Fruit fly (Drosophila melanogaster): ENCODE data around the gene CG32486.

Gene CG32486

dm6 chr3L:3070274-3071204 is at the start of gene CG32486, which contains the start of gene PAN3 (continued):
- TF ChIP-seq CG14710 (tag; optimal IDR thresholded peaks at IDR 0.05) (peak; percentile 90), ci (GFP tag; IDR thresholded peaks at IDR 0.05) (peak; percentile 60; the same call in 1 of the 3 replicates), TFAM (GFP tag; optimal IDR thresholded peaks at IDR 0.05) (no peak), tin (GFP tag; optimal IDR thresholded peaks at IDR 0.05) (peak; percentile 14), Drgx (GFP tag; IDR thresholded peaks at IDR 0.05) (peak; percentile 26; the same call in 1 of the 2 replicates), nau (GFP tag; optimal IDR thresholded peaks at IDR 0.05) (peak; percentile 36), CG6175 (GFP tag; IDR thresholded peaks at IDR 0.05) (no peak; the same call in 2 of the 3 replicates), tap (tag; optimal IDR thresholded peaks at IDR 0.05) (peak; percentile 52), Spps (tag; optimal IDR thresholded peaks at IDR 0.05) (no peak), scrt (GFP tag; optimal IDR thresholded peaks at IDR 0.05) (peak; percentile 67), crc (GFP tag; optimal IDR thresholded peaks at IDR 0.05) (peak; percentile 1), Bteb2 (GFP tag; optimal IDR thresholded peaks at IDR 0.05) (no peak), ranshi (GFP tag; IDR thresholded peaks at IDR 0.05) (peak; percentile 6; the same call in 1 of the 2 replicates), PHDP (tag; optimal IDR thresholded peaks at IDR 0.05) (peak; percentile 47), CG11085 (GFP tag; IDR thresholded peaks at IDR 0.05) (peak; percentile 29; the same call in 1 of the 2 replicates), run (tag; optimal IDR thresholded peaks at IDR 0.05) (peak; percentile 46), bowl (GFP tag; IDR thresholded peaks at IDR 0.05) (no peak), ara (GFP tag; IDR thresholded peaks at IDR 0.05) (no peak), CG2129 (GFP tag; IDR thresholded peaks at IDR 0.05; ENCODE audit: partially characterized antibody) (peak; percentile 71), CG4360 (GFP tag; IDR thresholded peaks at IDR 0.05) (peak; percentile 47; the same call in 1 of the 2 replicates), maf-S (GFP tag; optimal IDR thresholded peaks at IDR 0.05) (no peak), gsb (GFP tag; IDR thresholded peaks at IDR 0.05) (peak; percentile 38), CG3407 (GFP tag; optimal IDR thresholded peaks at IDR 0.05) (peak; percentile 23), CG2120 (GFP tag; optimal IDR thresholded peaks at IDR 0.05) (peak; percentile 38), CG31441 (GFP tag; IDR thresholded peaks at IDR 0.05) (peak; percentile 41), NC2β (GFP tag; optimal IDR thresholded peaks at IDR 0.05) (peak; percentile 59), sna (GFP tag; IDR thresholded peaks at IDR 0.05; ENCODE audit: partially characterized antibody) (peak; percentile 76; the same call in 1 of the 2 replicates), E2f1 (GFP tag; IDR thresholded peaks at IDR 0.05) (0 out of 2 replicates have a peak, but pooled peaks have one; percentile 10), CG9797 (GFP tag; optimal IDR thresholded peaks at IDR 0.05) (peak; percentile 100), CG9727 (GFP tag; optimal IDR thresholded peaks at IDR 0.05) (peak; percentile 58), fd102C (GFP tag; optimal IDR thresholded peaks at IDR 0.05) (peak; percentile 18), Mrtf (GFP tag; IDR thresholded peaks at IDR 0.05) (no peak), Pdp1 (GFP tag; optimal IDR thresholded peaks at IDR 0.05) (peak in 1 of 2 experiments; percentile 41), HLH3B (GFP tag; IDR thresholded peaks at IDR 0.05) (peak; percentile 19; the same call in 1 of the 2 replicates), Doc3 (GFP tag; IDR thresholded peaks at IDR 0.05; ENCODE audit: partially characterized antibody) (peak; percentile 64), CG10431 (GFP tag; optimal IDR thresholded peaks at IDR 0.05) (peak; percentile 62), trh (GFP tag; optimal IDR thresholded peaks at IDR 0.05) (no peak), pzg (GFP tag; optimal IDR thresholded peaks at IDR 0.05) (peak; percentile 97), fu2 (GFP tag; optimal IDR thresholded peaks at IDR 0.05) (no peak), CG18619 (GFP tag; optimal IDR thresholded peaks at IDR 0.05) (peak; percentile 22), Rfx (GFP tag; IDR thresholded peaks at IDR 0.05) (peak; percentile 65), klu (GFP tag; IDR thresholded peaks at IDR 0.05) (no peak), CG8089 (GFP tag; optimal IDR thresholded peaks at IDR 0.05) (peak; percentile 33), gsb-n (tag; optimal IDR thresholded peaks at IDR 0.05) (peak; percentile 38), Hmr (GFP tag; optimal IDR thresholded peaks at IDR 0.05) (peak; percentile 82), Gug (GFP tag; IDR thresholded peaks at IDR 0.05) (peak; percentile 27; the same call in 1 of the 4 replicates), dmrt11E (tag; optimal IDR thresholded peaks at IDR 0.05) (peak; percentile 51), Gsc (GFP tag; IDR thresholded peaks at IDR 0.05) (no peak)

All from whole organism, embryonic.